Fruit fly (Drosophila melanogaster) whole organism, embryonic: ENCODE results near the gene CG8630.

Experiments used
- CG10462 ChIP-seq: fragments of 200-800 bp; sonication (Bioruptor generic); optimal IDR thresholded peaks from 2 replicates; lab custom pipeline; 2016; ENCODE audit warnings: missing biosample characterization, missing genetic modification characterization
- CG10543 ChIP-seq: fragments of 200-800 bp; sonication (Bioruptor generic); optimal IDR thresholded peaks from 3 replicates; lab custom pipeline; 2017; ENCODE audit warnings: missing biosample characterization, mild to moderate bottlenecking, missing genetic modification characterization, moderate library complexity
- CG10565 ChIP-seq: fragments of 200-800 bp; sonication (Bioruptor generic); optimal IDR thresholded peaks from 3 replicates; lab custom pipeline; 2016; ENCODE audit warnings: missing biosample characterization, mild to moderate bottlenecking, missing genetic modification characterization
- CG10654 ChIP-seq: fragments of 200-800 bp; sonication (Bioruptor generic); optimal IDR thresholded peaks from 2 replicates; lab custom pipeline; 2016; ENCODE audit warnings: missing biosample characterization, missing genetic modification characterization
- CG13424 ChIP-seq: fragments of 200-800 bp; sonication (Bioruptor generic); optimal IDR thresholded peaks from 2 replicates; lab custom pipeline; 2019; ENCODE audit warnings: missing biosample characterization, mild to moderate bottlenecking, missing genetic modification characterization, moderate library complexity
- CG13775 ChIP-seq: fragments of 200-800 bp; sonication (Bioruptor generic); optimal IDR thresholded peaks from 3 replicates; lab custom pipeline; 2017; ENCODE audit warnings: missing biosample characterization, mild to moderate bottlenecking, missing genetic modification characterization
- CG14710 ChIP-seq: fragments of 200-800 bp; sonication (Bioruptor generic); optimal IDR thresholded peaks from 3 replicates; lab custom pipeline; 2019; ENCODE audit warnings: missing biosample characterization, mild to moderate bottlenecking, missing genetic modification characterization, moderate library complexity
- CG1647 ChIP-seq: fragments of 200-800 bp; sonication (Bioruptor generic); optimal IDR thresholded peaks from 3 replicates; lab custom pipeline; 2016; ENCODE audit warnings: missing biosample characterization, missing genetic modification characterization
- CG2116 ChIP-seq: fragments of 200-800 bp; sonication (Bioruptor generic); optimal IDR thresholded peaks from 3 replicates; lab custom pipeline; 2018; ENCODE audit warnings: missing biosample characterization, mild to moderate bottlenecking, missing genetic modification characterization
- CG32767 ChIP-seq: fragments of 200-800 bp; sonication (Bioruptor generic); IDR thresholded peaks from 2 replicates; pipeline ENCODE4 v1.3.6; 2022; ENCODE audit warnings: missing biosample characterization, missing genetic modification characterization
- CG33557 ChIP-seq: fragments of 200-800 bp; sonication (Bioruptor generic); optimal IDR thresholded peaks from 2 replicates; lab custom pipeline; 2019; ENCODE audit warnings: missing biosample characterization, mild to moderate bottlenecking, missing genetic modification characterization, moderate library complexity
- CG4360 ChIP-seq: fragments of 200-800 bp; sonication (Bioruptor generic); IDR thresholded peaks from 2 replicates; pipeline ENCODE4 v1.3.6; 2022; ENCODE audit warnings: missing biosample characterization, missing genetic modification characterization
- CG4617 ChIP-seq: fragments of 200-800 bp; sonication (Bioruptor generic); optimal IDR thresholded peaks from 3 replicates; lab custom pipeline; 2016; ENCODE audit warnings: missing biosample characterization, missing genetic modification characterization, borderline replicate concordance
- CG6654 ChIP-seq: fragments of 200-800 bp; sonication (Bioruptor generic); optimal IDR thresholded peaks from 2 replicates; lab custom pipeline; 2017; ENCODE audit warnings: missing biosample characterization, mild to moderate bottlenecking, missing genetic modification characterization
- CG8281 ChIP-seq: fragments of 200-800 bp; sonication (Bioruptor generic); optimal IDR thresholded peaks from 2 replicates; lab custom pipeline; 2018; ENCODE audit warnings: missing biosample characterization, mild to moderate bottlenecking, missing genetic modification characterization, moderate library complexity
- CG9932 ChIP-seq: fragments of 200-800 bp; sonication (Bioruptor generic); IDR thresholded peaks from 2 replicates; pipeline ENCODE4 v1.3.6; 2022; ENCODE audit warnings: missing biosample characterization, missing genetic modification characterization
- D ChIP-seq, 2 experiments: fragments of 200-800 bp in 1 of 2; fragments of >200 bp in 1 of 2; sonication (Bioruptor generic) in 1 of 2; optimal IDR thresholded peaks; 2 replicates in 1 of 2; 3 replicates in 1 of 2; lab custom pipeline; 2017; ENCODE audit warnings: mild to moderate bottlenecking in 1 of 2, missing biosample characterization in 1 of 2, missing genetic modification characterization in 1 of 2, missing genetic modification reagents in 1 of 2
- ERR ChIP-seq: fragments of 200-800 bp; sonication (Bioruptor generic); optimal IDR thresholded peaks from 2 replicates; lab custom pipeline; 2016; ENCODE audit warnings: missing biosample characterization, missing genetic modification characterization
- H15 ChIP-seq: fragments of 200-800 bp; sonication (Bioruptor generic); IDR thresholded peaks from 3 replicates; pipeline ENCODE4 v1.3.6; 2022; ENCODE audit warnings: missing biosample characterization, missing genetic modification characterization
- Hr3 ChIP-seq: fragments of 200-800 bp; sonication (Bioruptor generic); optimal IDR thresholded peaks from 3 replicates; lab custom pipeline; 2016; ENCODE audit warnings: missing biosample characterization, missing genetic modification characterization
- Hr51 ChIP-seq, 2 experiments: fragments of 200-800 bp; sonication (Bioruptor generic); optimal IDR thresholded peaks; 2 replicates in 1 of 2; 3 replicates in 1 of 2; lab custom pipeline; 2016 to 2018; ENCODE audit warnings: missing biosample characterization in 2 of 2, missing genetic modification characterization in 2 of 2, mild to moderate bottlenecking in 1 of 2, moderate library complexity in 1 of 2
- MBD-R2 ChIP-seq: fragments of 200-800 bp; sonication (Bioruptor generic); IDR thresholded peaks from 2 replicates; pipeline ENCODE4 v1.3.6; 2022; ENCODE audit warnings: missing biosample characterization, missing genetic modification characterization
- Myb ChIP-seq: fragments of 200-800 bp; sonication (Bioruptor generic); optimal IDR thresholded peaks from 2 replicates; lab custom pipeline; 2016; ENCODE audit warnings: missing biosample characterization, missing genetic modification characterization
- PHDP ChIP-seq: fragments of 200-800 bp; sonication (Bioruptor generic); optimal IDR thresholded peaks from 3 replicates; lab custom pipeline; 2018; ENCODE audit warnings: missing biosample characterization, mild to moderate bottlenecking, missing genetic modification characterization, moderate library complexity
- Pdp1 ChIP-seq, 2 experiments: fragments of 200-800 bp; sonication (Bioruptor generic); optimal IDR thresholded peaks; 3 replicates each; lab custom pipeline; 2016; ENCODE audit warnings: missing biosample characterization in 2 of 2, missing genetic modification characterization in 2 of 2, mild to moderate bottlenecking in 1 of 2, moderate library complexity in 1 of 2
- Tbp ChIP-seq: fragments of >200 bp; optimal IDR thresholded peaks from 2 replicates; lab custom pipeline; 2018; ENCODE audit warnings: missing biosample characterization, missing genetic modification characterization
- Vsx1 ChIP-seq: fragments of 200-800 bp; sonication (Bioruptor generic); optimal IDR thresholded peaks from 2 replicates; lab custom pipeline; 2017; ENCODE audit warnings: missing biosample characterization, mild to moderate bottlenecking, missing genetic modification characterization, missing genetic modification reagents
- cad ChIP-seq: fragments of >200 bp; optimal IDR thresholded peaks from 2 replicates; lab custom pipeline; 2017; ENCODE audit warnings: missing biosample characterization, missing genetic modification characterization
- cato ChIP-seq: fragments of 200-800 bp; sonication (Bioruptor generic); optimal IDR thresholded peaks from 2 replicates; lab custom pipeline; 2016; ENCODE audit warnings: missing biosample characterization, missing genetic modification characterization, borderline replicate concordance
- dysf ChIP-seq: fragments of 200-800 bp; sonication (Bioruptor generic); IDR thresholded peaks from 3 replicates; pipeline ENCODE4 v1.3.6; 2022; ENCODE audit warnings: missing biosample characterization, missing genetic modification characterization
- en ChIP-seq: fragments of 200-800 bp; sonication (Bioruptor generic); optimal IDR thresholded peaks from 2 replicates; lab custom pipeline; 2016; ENCODE audit warnings: missing biosample characterization, missing genetic modification characterization
- fd64A ChIP-seq: fragments of 200-800 bp; sonication (Bioruptor generic); optimal IDR thresholded peaks from 3 replicates; lab custom pipeline; 2018; ENCODE audit warnings: missing biosample characterization, mild to moderate bottlenecking, missing genetic modification characterization
- gfzf ChIP-seq: fragments of 200-800 bp; sonication (Bioruptor generic); optimal IDR thresholded peaks from 2 replicates; lab custom pipeline; 2016; ENCODE audit warnings: missing biosample characterization, mild to moderate bottlenecking, missing genetic modification characterization, moderate library complexity
- hkb ChIP-seq, 2 experiments: fragments of 200-800 bp in 1 of 2; fragments of >200 bp in 1 of 2; sonication (Bioruptor generic) in 1 of 2; IDR thresholded peaks in 1 of 2; optimal IDR thresholded peaks in 1 of 2; 2 replicates each; pipeline versions ENCODE4 v1.3.6 to Lab custom; 2017 to 2022; ENCODE audit warnings: missing biosample characterization in 1 of 2, missing genetic modification characterization in 1 of 2
- insv ChIP-seq, 2 experiments: fragments of 200-800 bp; sonication (Bioruptor generic); optimal IDR thresholded peaks; 3 replicates each; lab custom pipeline; 2016 to 2018; ENCODE audit warnings: missing biosample characterization in 2 of 2, missing genetic modification characterization in 2 of 2
- jumu ChIP-seq: fragments of 200-800 bp; sonication (Bioruptor generic); optimal IDR thresholded peaks from 3 replicates; lab custom pipeline; 2016; ENCODE audit warnings: missing biosample characterization, missing genetic modification characterization
- knrl ChIP-seq: fragments of 200-800 bp; sonication (Bioruptor generic); IDR thresholded peaks from 3 replicates; pipeline ENCODE4 v1.3.6; 2022; ENCODE audit warnings: missing biosample characterization, missing genetic modification characterization; ENCODE audit not compliant: partially characterized antibody
- lbe ChIP-seq: fragments of 200-800 bp; sonication (Bioruptor generic); optimal IDR thresholded peaks from 2 replicates; lab custom pipeline; 2016; ENCODE audit warnings: missing biosample characterization, mild to moderate bottlenecking, missing genetic modification characterization
- lola ChIP-seq, 3 experiments: fragments of >200 bp in 2 of 3; fragments of 200-800 bp in 1 of 3; sonication (Bioruptor generic) in 1 of 3; optimal IDR thresholded peaks; 2 replicates each; lab custom pipeline; 2017 to 2019; ENCODE audit warnings: missing biosample characterization in 3 of 3, missing genetic modification characterization in 3 of 3, mild to moderate bottlenecking in 1 of 3, moderate library complexity in 1 of 3
- maf-S ChIP-seq: fragments of 200-800 bp; sonication (Bioruptor generic); optimal IDR thresholded peaks from 2 replicates; lab custom pipeline; 2016; ENCODE audit warnings: missing biosample characterization, missing genetic modification characterization
- nmo ChIP-seq: fragments of 200-800 bp; sonication (Bioruptor generic); optimal IDR thresholded peaks from 2 replicates; lab custom pipeline; 2018; ENCODE audit warnings: missing biosample characterization, mild to moderate bottlenecking, missing genetic modification characterization, moderate library complexity
- pho ChIP-seq: fragments of 200-800 bp; sonication (Bioruptor generic); optimal IDR thresholded peaks from 2 replicates; lab custom pipeline; 2016; ENCODE audit warnings: missing biosample characterization, missing genetic modification characterization
- row ChIP-seq: fragments of 200-800 bp; sonication (Bioruptor generic); IDR thresholded peaks from 3 replicates; pipeline ENCODE4 v1.3.6; 2022; ENCODE audit warnings: missing biosample characterization, missing genetic modification characterization
- stwl ChIP-seq: fragments of 200-800 bp; sonication (Bioruptor generic); optimal IDR thresholded peaks from 3 replicates; lab custom pipeline; 2018; ENCODE audit warnings: missing biosample characterization, mild to moderate bottlenecking, missing genetic modification characterization, moderate library complexity
- tll ChIP-seq, 2 experiments: fragments of 200-800 bp in 1 of 2; fragments of >200 bp in 1 of 2; sonication (Bioruptor generic) in 1 of 2; optimal IDR thresholded peaks; 2 replicates each; lab custom pipeline; 2017 to 2019; ENCODE audit warnings: missing biosample characterization in 2 of 2, missing genetic modification characterization in 2 of 2, mild to moderate bottlenecking in 1 of 2, moderate library complexity in 1 of 2
- twi ChIP-seq: fragments of 200-800 bp; optimal IDR thresholded peaks from 2 replicates; lab custom pipeline; 2019; ENCODE audit warnings: missing biosample characterization, mild to moderate bottlenecking, missing genetic modification characterization, moderate library complexity
- zfh1 ChIP-seq: fragments of 200-800 bp; sonication (Bioruptor generic); IDR thresholded peaks from 3 replicates; pipeline ENCODE4 v1.3.6; 2022; ENCODE audit warnings: missing biosample characterization, missing genetic modification characterization

The CG8630 gene

DNA sequence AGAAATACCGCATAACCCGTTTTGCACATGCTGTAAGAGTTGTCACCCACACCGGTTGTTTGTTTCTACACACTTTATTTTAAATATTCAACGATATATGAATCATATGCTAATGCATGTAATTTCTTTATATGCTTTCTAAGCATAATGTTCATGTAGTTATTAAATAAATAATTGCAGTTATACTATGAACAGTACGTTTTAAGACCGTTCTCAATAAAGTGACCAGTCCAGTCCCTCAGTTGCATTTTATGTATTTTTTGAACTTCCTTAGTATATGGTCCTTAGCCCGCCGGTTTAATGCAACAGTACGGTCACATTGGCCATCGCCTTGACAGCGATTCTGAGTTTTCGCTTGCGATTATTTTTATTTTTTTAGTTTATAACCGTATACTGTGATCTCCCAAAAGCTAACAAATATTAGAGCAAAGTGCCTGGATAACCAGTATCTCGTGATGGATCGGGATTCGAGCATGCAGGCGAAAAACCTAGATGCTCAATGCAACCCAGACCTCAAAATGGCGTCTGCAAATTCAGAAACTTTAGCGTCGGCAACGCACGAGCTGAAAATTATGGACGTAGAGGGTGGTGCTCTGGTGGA, 15.4 kb upstream of the CG8630 start, which contains the start of gene Ravus (continued):
- peak; percentile 67 for TF ChIP-seq CG9932
- TF ChIP-seq zfh1: no peak
- TF ChIP-seq D (optimal IDR thresholded peaks at IDR 0.05; lab: Kevin White, UChicago): no peak
- TF ChIP-seq D (GFP tag; optimal IDR thresholded peaks at IDR 0.05; lab: Kevin White, UChicago): no peak
- peak; percentile 4 for TF ChIP-seq lbe (GFP tag; lab: Kevin White, UChicago)
- peak; percentile 45; the same call in 1 of the 3 replicates for TF ChIP-seq knrl (GFP tag; lab: Robert Waterston, UW)
- TF ChIP-seq maf-S (GFP tag; lab: Kevin White, UChicago): peak; percentile 0
- TF ChIP-seq PHDP (tag; lab: Kevin White, UChicago): peak; percentile 39
- peak in 1 of 3 experiments; percentile 44 for TF ChIP-seq lola (GFP tag; optimal IDR thresholded peaks at IDR 0.05; lab: Kevin White, UChicago)
- TF ChIP-seq CG10565 (GFP tag; lab: Kevin White, UChicago): no peak
- TF ChIP-seq dysf (GFP tag; lab: Robert Waterston, UW): peak; percentile 25; the same call in 1 of the 3 replicates
- peak; percentile 35 for TF ChIP-seq jumu
- no peak for TF ChIP-seq fd64A (GFP tag; lab: Kevin White, UChicago)
- TF ChIP-seq cad (GFP tag; lab: Kevin White, UChicago): no peak
- TF ChIP-seq CG8281 (tag; lab: Kevin White, UChicago): no peak
- TF ChIP-seq CG2116 (GFP tag; lab: Kevin White, UChicago): peak; percentile 83
- TF ChIP-seq CG14710: peak; percentile 78
- TF ChIP-seq stwl (tag; lab: Kevin White, UChicago): peak; percentile 82
- TF ChIP-seq hkb (optimal IDR thresholded peaks at IDR 0.05; lab: Kevin White, UChicago): peak; percentile 71
- TF ChIP-seq hkb (GFP tag; IDR thresholded peaks at IDR 0.05; lab: Robert Waterston, UW): no peak
- TF ChIP-seq CG32767 (GFP tag; lab: Robert Waterston, UW): no peak
- TF ChIP-seq CG13775 (GFP tag; lab: Kevin White, UChicago): peak; percentile 54
- TF ChIP-seq H15: 0 out of 3 replicates have a peak, but pooled peaks have one; percentile 2
- peak; percentile 84 for TF ChIP-seq nmo
- peak; percentile 23 for TF ChIP-seq CG10654 (GFP tag; lab: Kevin White, UChicago)
- TF ChIP-seq Myb (GFP tag; lab: Kevin White, UChicago): peak; percentile 65
- TF ChIP-seq gfzf (GFP tag; lab: Kevin White, UChicago): peak; percentile 91
- peak in 1 of 2 experiments; percentile 60 for TF ChIP-seq Pdp1 (GFP tag; optimal IDR thresholded peaks at IDR 0.05; lab: Kevin White, UChicago)
- TF ChIP-seq Hr51 (GFP tag; optimal IDR thresholded peaks at IDR 0.05; lab: Kevin White, UChicago): peak in 1 of 2 experiments; percentile 19
- peak in 1 of 2 experiments; percentile 26 for TF ChIP-seq tll (GFP tag; optimal IDR thresholded peaks at IDR 0.05; lab: Kevin White, UChicago)
- peak; percentile 60; the same call in 1 of the 2 replicates for TF ChIP-seq MBD-R2 (GFP tag; lab: Robert Waterston, UW)
- peak; percentile 53 for TF ChIP-seq twi (tag; lab: Kevin White, UChicago)
- TF ChIP-seq Hr3 (GFP tag; lab: Kevin White, UChicago): peak; percentile 55
- TF ChIP-seq CG10543 (GFP tag; lab: Kevin White, UChicago): no peak
- TF ChIP-seq CG33557 (GFP tag; lab: Kevin White, UChicago): no peak
- TF ChIP-seq pho: peak; percentile 56
- TF ChIP-seq Vsx1: no peak
- peak; percentile 34 for TF ChIP-seq CG1647 (GFP tag; lab: Kevin White, UChicago)
- TF ChIP-seq CG4360 (GFP tag; lab: Robert Waterston, UW): no peak
- no peak for TF ChIP-seq ERR (GFP tag; lab: Kevin White, UChicago)
- peak; percentile 9 for TF ChIP-seq cato (GFP tag; lab: Kevin White, UChicago)
- no peak for TF ChIP-seq Tbp (GFP tag; lab: Kevin White, UChicago)
- peak; percentile 65 for TF ChIP-seq CG13424 (tag; lab: Kevin White, UChicago)
- TF ChIP-seq CG6654 (GFP tag; lab: Kevin White, UChicago): no peak
- no peak for TF ChIP-seq en (GFP tag; lab: Kevin White, UChicago)
- peak; percentile 75 for TF ChIP-seq CG4617
- TF ChIP-seq insv (GFP tag; optimal IDR thresholded peaks at IDR 0.05; lab: Kevin White, UChicago): peak in 1 of 2 experiments; percentile 26
- peak; percentile 89 for TF ChIP-seq row (GFP tag; lab: Robert Waterston, UW)
- TF ChIP-seq CG10462 (GFP tag; lab: Kevin White, UChicago): no peak
